Fruit fly (Drosophila melanogaster): ENCODE results near the gene vih.

The vih gene

dm6 chr3L:12455034-12455433 is 49.1 kb upstream of the vih start:
- TF ChIP-seq Eip75B (GFP tag; optimal IDR thresholded peaks at IDR 0.05): no peak
- TF ChIP-seq Met (GFP tag; optimal IDR thresholded peaks at IDR 0.05): peak; percentile 13
- no peak for TF ChIP-seq CG15336 (GFP tag; IDR thresholded peaks at IDR 0.05)
- TF ChIP-seq CG11762 (GFP tag; optimal IDR thresholded peaks at IDR 0.05; ENCODE audit: insufficient read depth): no peak
- no peak for TF ChIP-seq Smox (GFP tag; optimal IDR thresholded peaks at IDR 0.05)
- peak; percentile 32 for TF ChIP-seq OdsH (GFP tag; optimal IDR thresholded peaks at IDR 0.05)
- TF ChIP-seq CG3032 (tag; optimal IDR thresholded peaks at IDR 0.05): peak; percentile 51
- peak; percentile 67 for TF ChIP-seq CG6808 (GFP tag; optimal IDR thresholded peaks at IDR 0.05)
- TF ChIP-seq CG3919 (GFP tag; optimal IDR thresholded peaks at IDR 0.05): peak; percentile 25
- TF ChIP-seq pdm3 (GFP tag; optimal IDR thresholded peaks at IDR 0.05): peak; percentile 24
- TF ChIP-seq Gug (GFP tag; IDR thresholded peaks at IDR 0.05): no peak
- peak; percentile 4 for TF ChIP-seq esn (GFP tag; optimal IDR thresholded peaks at IDR 0.05)
- no peak for TF ChIP-seq Ets21C (GFP tag; optimal IDR thresholded peaks at IDR 0.05)
- TF ChIP-seq CG31627 (GFP tag; optimal IDR thresholded peaks at IDR 0.05): no peak
- TF ChIP-seq net (GFP tag; optimal IDR thresholded peaks at IDR 0.05): peak; percentile 20
- TF ChIP-seq topi (GFP tag; optimal IDR thresholded peaks at IDR 0.05): no peak
- peak; percentile 14 to 52 for TF ChIP-seq ss (GFP tag; optimal IDR thresholded peaks at IDR 0.05)
- no peak for TF ChIP-seq CG1621 (tag; optimal IDR thresholded peaks at IDR 0.05)
- no peak for TF ChIP-seq Hr38 (GFP tag; optimal IDR thresholded peaks at IDR 0.05)
- TF ChIP-seq Blimp-1 (GFP tag; optimal IDR thresholded peaks at IDR 0.05): no peak
- no peak for TF ChIP-seq CG6854 (GFP tag; optimal IDR thresholded peaks at IDR 0.05)
- TF ChIP-seq dsx (GFP tag; optimal IDR thresholded peaks at IDR 0.05; ENCODE audit: poor library complexity, severe bottlenecking): peak; percentile 2
- peak; percentile 54 for TF ChIP-seq CG10669 (GFP tag; optimal IDR thresholded peaks at IDR 0.05)
- peak in 1 of 2 experiments; percentile 21 for TF ChIP-seq salr (GFP tag; optimal IDR thresholded peaks at IDR 0.05)
- TF ChIP-seq achi (GFP tag; optimal IDR thresholded peaks at IDR 0.05): peak; percentile 32
- TF ChIP-seq CG6792 (GFP tag; optimal IDR thresholded peaks at IDR 0.05): no peak
- TF ChIP-seq CG6163 (GFP tag; IDR thresholded peaks at IDR 0.05): no peak
- TF ChIP-seq Sox14 (GFP tag; optimal IDR thresholded peaks at IDR 0.05): peak; percentile 13
- TF ChIP-seq Hr4 (GFP tag; optimal IDR thresholded peaks at IDR 0.05): no peak
- TF ChIP-seq eg (GFP tag; IDR thresholded peaks at IDR 0.05): no peak
- no peak for TF ChIP-seq fkh (GFP tag; optimal IDR thresholded peaks at IDR 0.05)
- no peak for TF ChIP-seq CG10631 (GFP tag; optimal IDR thresholded peaks at IDR 0.05)
- TF ChIP-seq CG11902 (GFP tag; optimal IDR thresholded peaks at IDR 0.05): no peak
- TF ChIP-seq CG6276 (GFP tag; optimal IDR thresholded peaks at IDR 0.05): no peak
- TF ChIP-seq Ets96B (tag; optimal IDR thresholded peaks at IDR 0.05): peak; percentile 41
- no peak for TF ChIP-seq CG16779 (tag; optimal IDR thresholded peaks at IDR 0.05)
- peak; percentile 59 for TF ChIP-seq fd59A (GFP tag; optimal IDR thresholded peaks at IDR 0.05)
- no peak for TF ChIP-seq Sox102F (GFP tag; optimal IDR thresholded peaks at IDR 0.05)
- TF ChIP-seq CG11294 (GFP tag; IDR thresholded peaks at IDR 0.05): no peak
- TF ChIP-seq CG8319 (GFP tag; optimal IDR thresholded peaks at IDR 0.05): no peak
- no peak for TF ChIP-seq CG9139 (GFP tag; optimal IDR thresholded peaks at IDR 0.05)
- no peak for TF ChIP-seq CG8119 (GFP tag; IDR thresholded peaks at IDR 0.05)
- peak; percentile 23 for TF ChIP-seq CG8632 (GFP tag; optimal IDR thresholded peaks at IDR 0.05)
- TF ChIP-seq Lpt (GFP tag; optimal IDR thresholded peaks at IDR 0.05): no peak
- TF ChIP-seq acj6 (GFP tag; optimal IDR thresholded peaks at IDR 0.05): peak; percentile 34
- TF ChIP-seq CG34406 (GFP tag; optimal IDR thresholded peaks at IDR 0.05): peak; percentile 3
- no peak for TF ChIP-seq Eip93F (GFP tag; optimal IDR thresholded peaks at IDR 0.05)
- TF ChIP-seq CG7368 (GFP tag; optimal IDR thresholded peaks at IDR 0.05): no peak
- TF ChIP-seq CG32006 (GFP tag; optimal IDR thresholded peaks at IDR 0.05): peak; percentile 49
- TF ChIP-seq cyc (GFP tag; optimal IDR thresholded peaks at IDR 0.05): no peak
- no peak for TF ChIP-seq vri (GFP tag; optimal IDR thresholded peaks at IDR 0.05)
- TF ChIP-seq fd85E (GFP tag; optimal IDR thresholded peaks at IDR 0.05): no peak
- TF ChIP-seq Sox15 (GFP tag; optimal IDR thresholded peaks at IDR 0.05): no peak

Measured in whole organism, prepupa.